Fruit fly (Drosophila melanogaster) whole organism, embryonic: ENCODE data around the gene CG12640.

Experiments
- B-H2 ChIP-seq: fragments of 200-800 bp; sonication (Bioruptor generic); optimal IDR thresholded peaks from 2 replicates; lab custom pipeline; 2018; ENCODE audit warnings: missing biosample characterization, mild to moderate bottlenecking, missing genetic modification characterization
- BEAF-32 ChIP-seq: fragments of 200-800 bp; sonication (Bioruptor generic); optimal IDR thresholded peaks from 3 replicates; lab custom pipeline; 2017; ENCODE audit warnings: missing biosample characterization, missing genetic modification characterization, mild to moderate bottlenecking, moderate library complexity, missing genetic modification reagents
- Bgb ChIP-seq: fragments of 200-800 bp; sonication (Bioruptor generic); IDR thresholded peaks from 2 replicates; pipeline ENCODE4 v1.3.6; 2022; ENCODE audit warnings: missing biosample characterization, missing genetic modification characterization; ENCODE audit not compliant: partially characterized antibody
- CG10321 ChIP-seq: fragments of 200-800 bp; sonication (Bioruptor generic); IDR thresholded peaks from 2 replicates; pipeline ENCODE4 v1.3.6; 2022; ENCODE audit warnings: missing biosample characterization, missing genetic modification characterization
- CG10565 ChIP-seq: fragments of 200-800 bp; sonication (Bioruptor generic); optimal IDR thresholded peaks from 3 replicates; lab custom pipeline; 2016; ENCODE audit warnings: missing biosample characterization, mild to moderate bottlenecking, missing genetic modification characterization
- CG11093 ChIP-seq: fragments of 200-800 bp; sonication (Bioruptor generic); IDR thresholded peaks from 3 replicates; pipeline ENCODE4 v1.3.6; 2022; ENCODE audit warnings: missing biosample characterization, missing genetic modification characterization
- CG11560 ChIP-seq: fragments of 200-800 bp; sonication (Bioruptor generic); IDR thresholded peaks from 3 replicates; pipeline ENCODE4 v1.3.6; 2022; ENCODE audit warnings: missing biosample characterization, missing genetic modification characterization
- CG14860 ChIP-seq: fragments of 200-800 bp; sonication (Bioruptor generic); IDR thresholded peaks from 3 replicates; pipeline ENCODE4 v1.3.6; 2022; ENCODE audit warnings: missing biosample characterization, missing genetic modification characterization; ENCODE audit not compliant: partially characterized antibody
- CG15514 ChIP-seq: fragments of 200-800 bp; sonication (Bioruptor generic); optimal IDR thresholded peaks from 3 replicates; lab custom pipeline; 2017; ENCODE audit warnings: missing biosample characterization, missing genetic modification characterization, mild to moderate bottlenecking, moderate library complexity, missing genetic modification reagents
- CG18599 ChIP-seq: fragments of 200-800 bp; sonication (Bioruptor generic); optimal IDR thresholded peaks from 3 replicates; lab custom pipeline; 2017; ENCODE audit warnings: missing biosample characterization, missing genetic modification characterization, mild to moderate bottlenecking, moderate library complexity, missing genetic modification reagents
- CG32767 ChIP-seq: fragments of 200-800 bp; sonication (Bioruptor generic); IDR thresholded peaks from 2 replicates; pipeline ENCODE4 v1.3.6; 2022; ENCODE audit warnings: missing biosample characterization, missing genetic modification characterization
- CG34224 ChIP-seq: fragments of 200-800 bp; sonication (Bioruptor generic); IDR thresholded peaks from 3 replicates; pipeline ENCODE4 v1.3.6; 2022; ENCODE audit warnings: missing biosample characterization, missing genetic modification characterization; ENCODE audit not compliant: partially characterized antibody
- CG3726 ChIP-seq: fragments of 200-800 bp; sonication (Bioruptor generic); IDR thresholded peaks from 3 replicates; pipeline ENCODE4, ENCODE4 v1.3.6; 2022; ENCODE audit warnings: missing biosample characterization, missing genetic modification characterization
- CG3847 ChIP-seq: fragments of 200-800 bp; sonication (Bioruptor generic); IDR thresholded peaks from 2 replicates; pipeline ENCODE4 v1.3.6; 2022; ENCODE audit warnings: missing biosample characterization, missing genetic modification characterization
- CG4404 ChIP-seq: fragments of 200-800 bp; sonication (Bioruptor generic); IDR thresholded peaks from 2 replicates; pipeline ENCODE4 v1.3.6; 2022; ENCODE audit warnings: missing biosample characterization, missing genetic modification characterization
- CG5180 ChIP-seq: fragments of 200-800 bp; sonication (Bioruptor generic); optimal IDR thresholded peaks from 3 replicates; lab custom pipeline; 2017; ENCODE audit warnings: missing biosample characterization, missing genetic modification characterization, mild to moderate bottlenecking, moderate library complexity, missing genetic modification reagents
- CG6654 ChIP-seq: fragments of 200-800 bp; sonication (Bioruptor generic); optimal IDR thresholded peaks from 2 replicates; lab custom pipeline; 2017; ENCODE audit warnings: missing biosample characterization, mild to moderate bottlenecking, missing genetic modification characterization
- CG6683 ChIP-seq: fragments of 200-800 bp; sonication (Bioruptor generic); optimal IDR thresholded peaks from 2 replicates; lab custom pipeline; 2017; ENCODE audit warnings: missing biosample characterization, mild to moderate bottlenecking, missing genetic modification characterization, missing genetic modification reagents
- CG8089 ChIP-seq: fragments of 200-800 bp; sonication (Bioruptor generic); optimal IDR thresholded peaks from 3 replicates; lab custom pipeline; 2016; ENCODE audit warnings: missing biosample characterization, missing genetic modification characterization
- CG8924 ChIP-seq: fragments of 200-800 bp; optimal IDR thresholded peaks from 3 replicates; lab custom pipeline; 2019; ENCODE audit warnings: missing biosample characterization, mild to moderate bottlenecking, missing genetic modification characterization, moderate library complexity
- CHES-1-like ChIP-seq: fragments of 200-800 bp; sonication (Bioruptor generic); optimal IDR thresholded peaks from 2 replicates; lab custom pipeline; 2016; ENCODE audit warnings: missing biosample characterization, missing genetic modification characterization
- D19A ChIP-seq: fragments of 200-800 bp; optimal IDR thresholded peaks from 3 replicates; lab custom pipeline; 2019; ENCODE audit warnings: missing biosample characterization, mild to moderate bottlenecking, missing genetic modification characterization, moderate library complexity
- Dfd ChIP-seq, 2 experiments: fragments of >200 bp; optimal IDR thresholded peaks; 2 replicates each; lab custom pipeline; 2017; ENCODE audit warnings: missing biosample characterization in 2 of 2, missing genetic modification characterization in 2 of 2
- Drgx ChIP-seq: fragments of 200-800 bp; sonication (Bioruptor generic); IDR thresholded peaks from 2 replicates; pipeline ENCODE4 v1.3.6; 2022; ENCODE audit warnings: missing biosample characterization, missing genetic modification characterization
- E2f2 ChIP-seq: fragments of 200-800 bp; sonication (Bioruptor generic); IDR thresholded peaks from 2 replicates; pipeline ENCODE4 v1.3.6; 2022; ENCODE audit warnings: missing biosample characterization, missing genetic modification characterization
- Hr78 ChIP-seq, 2 experiments: fragments of 200-800 bp in 1 of 2; fragments of >200 bp in 1 of 2; sonication (Bioruptor generic) in 1 of 2; optimal IDR thresholded peaks; 2 replicates each; lab custom pipeline; 2017 to 2019; ENCODE audit warnings: missing biosample characterization in 2 of 2, missing genetic modification characterization in 2 of 2, mild to moderate bottlenecking in 1 of 2, moderate library complexity in 1 of 2
- MBD-R2 ChIP-seq: fragments of 200-800 bp; sonication (Bioruptor generic); IDR thresholded peaks from 2 replicates; pipeline ENCODE4 v1.3.6; 2022; ENCODE audit warnings: missing biosample characterization, missing genetic modification characterization
- NK7.1 ChIP-seq: fragments of 200-800 bp; sonication (Bioruptor generic); optimal IDR thresholded peaks from 3 replicates; lab custom pipeline; 2016; ENCODE audit warnings: missing biosample characterization, missing genetic modification characterization
- Nf-YA ChIP-seq: fragments of 200-800 bp; sonication (Bioruptor generic); IDR thresholded peaks from 2 replicates; pipeline ENCODE4 v1.3.6; 2022; ENCODE audit warnings: missing biosample characterization, missing genetic modification characterization
- Opbp ChIP-seq: fragments of 200-800 bp; sonication (Bioruptor generic); IDR thresholded peaks from 3 replicates; pipeline ENCODE4 v1.3.6; 2022; ENCODE audit warnings: missing biosample characterization, missing genetic modification characterization; ENCODE audit not compliant: partially characterized antibody
- Scr ChIP-seq: fragments of 200-800 bp; sonication (Bioruptor generic); IDR thresholded peaks from 2 replicates; pipeline ENCODE4 v1.3.6; 2022; ENCODE audit warnings: missing biosample characterization, missing genetic modification characterization; ENCODE audit not compliant: partially characterized antibody
- Xrp1 ChIP-seq: fragments of 200-800 bp; sonication (Bioruptor generic); IDR thresholded peaks from 2 replicates; pipeline ENCODE4 v1.3.6; 2022; ENCODE audit warnings: missing biosample characterization, missing genetic modification characterization
- ac ChIP-seq: fragments of 200-800 bp; sonication (Bioruptor generic); optimal IDR thresholded peaks from 3 replicates; lab custom pipeline; 2017; ENCODE audit warnings: missing biosample characterization, mild to moderate bottlenecking, missing genetic modification characterization
- ara ChIP-seq: fragments of 200-800 bp; sonication (Bioruptor generic); IDR thresholded peaks from 2 replicates; pipeline ENCODE4 v1.3.6; 2022; ENCODE audit warnings: missing biosample characterization, missing genetic modification characterization
- crp ChIP-seq, 2 experiments: fragments of 200-800 bp; sonication (Bioruptor generic); optimal IDR thresholded peaks; 2 replicates in 1 of 2; 3 replicates in 1 of 2; lab custom pipeline; 2017; ENCODE audit warnings: missing biosample characterization in 2 of 2, missing genetic modification characterization in 2 of 2, mild to moderate bottlenecking in 1 of 2, moderate library complexity in 1 of 2
- dmrt99B ChIP-seq: fragments of 200-800 bp; sonication (Bioruptor generic); optimal IDR thresholded peaks from 2 replicates; lab custom pipeline; 2018; ENCODE audit warnings: missing biosample characterization, mild to moderate bottlenecking, missing genetic modification characterization, moderate library complexity
- fd64A ChIP-seq: fragments of 200-800 bp; sonication (Bioruptor generic); optimal IDR thresholded peaks from 3 replicates; lab custom pipeline; 2018; ENCODE audit warnings: missing biosample characterization, mild to moderate bottlenecking, missing genetic modification characterization
- fru ChIP-seq: fragments of >200 bp; optimal IDR thresholded peaks from 2 replicates; lab custom pipeline; 2017
- gem ChIP-seq: fragments of 200-800 bp; sonication (Bioruptor generic); optimal IDR thresholded peaks from 2 replicates; lab custom pipeline; 2019; ENCODE audit warnings: missing biosample characterization, mild to moderate bottlenecking, missing genetic modification characterization, moderate library complexity
- jumu ChIP-seq: fragments of 200-800 bp; sonication (Bioruptor generic); optimal IDR thresholded peaks from 3 replicates; lab custom pipeline; 2016; ENCODE audit warnings: missing biosample characterization, missing genetic modification characterization
- kah ChIP-seq: fragments of 200-800 bp; sonication (Bioruptor generic); optimal IDR thresholded peaks from 2 replicates; lab custom pipeline; 2018; ENCODE audit warnings: missing biosample characterization, mild to moderate bottlenecking, missing genetic modification characterization
- lab ChIP-seq: fragments of 200-800 bp; sonication (Bioruptor generic); optimal IDR thresholded peaks from 3 replicates; lab custom pipeline; 2017; ENCODE audit warnings: missing biosample characterization, missing genetic modification characterization, mild to moderate bottlenecking, moderate library complexity, missing genetic modification reagents
- mld ChIP-seq: fragments of 200-800 bp; sonication (Bioruptor generic); IDR thresholded peaks from 3 replicates; pipeline ENCODE4 v1.3.6; 2022; ENCODE audit warnings: missing biosample characterization, missing genetic modification characterization; ENCODE audit not compliant: partially characterized antibody
- p53 ChIP-seq: fragments of 200-800 bp; sonication (Bioruptor generic); optimal IDR thresholded peaks from 2 replicates; lab custom pipeline; 2016; ENCODE audit warnings: missing biosample characterization, missing genetic modification characterization
- pho ChIP-seq: fragments of 200-800 bp; sonication (Bioruptor generic); optimal IDR thresholded peaks from 2 replicates; lab custom pipeline; 2016; ENCODE audit warnings: missing biosample characterization, missing genetic modification characterization
- prd ChIP-seq, 3 experiments: fragments of >200 bp in 2 of 3; fragments of 200-800 bp in 1 of 3; sonication (Bioruptor generic) in 1 of 3; optimal IDR thresholded peaks in 2 of 3; IDR thresholded peaks in 1 of 3; 2 replicates in 2 of 3; 3 replicates in 1 of 3; pipeline versions ENCODE4 v1.3.6 to Lab custom; 2017 to 2022; ENCODE audit warnings: missing biosample characterization in 1 of 3, missing genetic modification characterization in 1 of 3
- sna ChIP-seq: fragments of 200-800 bp; sonication (Bioruptor generic); IDR thresholded peaks from 2 replicates; pipeline ENCODE4 v1.3.6; 2022; ENCODE audit warnings: missing biosample characterization, missing genetic modification characterization; ENCODE audit not compliant: partially characterized antibody
- so ChIP-seq: fragments of 200-800 bp; sonication (Bioruptor generic); IDR thresholded peaks from 3 replicates; pipeline ENCODE4 v1.3.6; 2022; ENCODE audit warnings: missing biosample characterization, missing genetic modification characterization
- tna ChIP-seq: fragments of 200-800 bp; sonication (Bioruptor generic); IDR thresholded peaks from 2 replicates; pipeline ENCODE4 v1.3.6; 2022; ENCODE audit warnings: missing biosample characterization, missing genetic modification characterization; ENCODE audit not compliant: partially characterized antibody

The CG12640 gene

dm6 chrX:10384947-10385346 is 47.7 kb downstream of the CG12640 start (continued):
- no peak for TF ChIP-seq CG32767 (GFP tag; lab: Robert Waterston, UW)
- TF ChIP-seq sna (GFP tag; lab: Robert Waterston, UW) = peak; percentile 55
- peak; percentile 68 for TF ChIP-seq CG14860 (GFP tag; lab: Robert Waterston, UW)
- TF ChIP-seq CG6683 (GFP tag; lab: Kevin White, UChicago) = no peak
- peak; percentile 66 for TF ChIP-seq Bgb (GFP tag; lab: Robert Waterston, UW)
- no peak for TF ChIP-seq CG10321 (GFP tag; lab: Robert Waterston, UW)
- TF ChIP-seq CG15514 (GFP tag; lab: Kevin White, UChicago) = peak; percentile 3
- TF ChIP-seq CHES-1-like (GFP tag; lab: Kevin White, UChicago) = no peak
- no peak for TF ChIP-seq NK7.1 (GFP tag; lab: Kevin White, UChicago)
- TF ChIP-seq fru (lab: Kevin White, UChicago) = no peak
- no peak for TF ChIP-seq kah (GFP tag; lab: Kevin White, UChicago)
- TF ChIP-seq CG18599 (GFP tag; lab: Kevin White, UChicago) = no peak
- no peak for TF ChIP-seq Drgx (GFP tag; lab: Robert Waterston, UW)
- TF ChIP-seq D19A = no peak
- no peak for TF ChIP-seq Hr78 (GFP tag; optimal IDR thresholded peaks at IDR 0.05; lab: Kevin White, UChicago)
- TF ChIP-seq BEAF-32 = peak; percentile 39
- TF ChIP-seq mld (GFP tag; lab: Robert Waterston, UW) = no peak
- TF ChIP-seq p53 = no peak
- no peak for TF ChIP-seq CG3847 (GFP tag; lab: Robert Waterston, UW)
- no peak for TF ChIP-seq Xrp1 (GFP tag; lab: Robert Waterston, UW)
- no peak for TF ChIP-seq CG11093 (GFP tag; lab: Robert Waterston, UW)
- no peak for TF ChIP-seq ac
- TF ChIP-seq E2f2 (GFP tag; lab: Robert Waterston, UW) = peak; percentile 69
- TF ChIP-seq CG3726 = no peak
- TF ChIP-seq CG4404 = no peak
- no peak for TF ChIP-seq so (GFP tag; lab: Robert Waterston, UW)
- TF ChIP-seq fd64A (GFP tag; lab: Kevin White, UChicago) = no peak
- peak in 1 of 2 experiments; percentile 82 for TF ChIP-seq crp (GFP tag; optimal IDR thresholded peaks at IDR 0.05; lab: Kevin White, UChicago)
- no peak for TF ChIP-seq jumu (GFP tag; lab: Kevin White, UChicago)
- no peak for TF ChIP-seq gem (tag; lab: Kevin White, UChicago)
- no peak for TF ChIP-seq lab
- TF ChIP-seq CG8924 (tag; lab: Kevin White, UChicago) = no peak
- TF ChIP-seq dmrt99B (tag; lab: Kevin White, UChicago) = no peak
- peak; percentile 48; the same call in 1 of the 2 replicates for TF ChIP-seq MBD-R2
- TF ChIP-seq Scr (GFP tag; lab: Robert Waterston, UW) = peak; percentile 63
- TF ChIP-seq tna (GFP tag; lab: Robert Waterston, UW) = peak; percentile 80
- TF ChIP-seq Nf-YA (GFP tag; lab: Robert Waterston, UW) = no peak
- TF ChIP-seq CG11560 = peak; percentile 35; the same call in 1 of the 3 replicates
- TF ChIP-seq ara = no peak
- TF ChIP-seq Dfd (GFP tag; optimal IDR thresholded peaks at IDR 0.05; lab: Kevin White, UChicago) = no peak
- TF ChIP-seq Opbp = peak; percentile 75; the same call in 2 of the 3 replicates
- no peak for TF ChIP-seq CG6654 (GFP tag; lab: Kevin White, UChicago)
- no peak for TF ChIP-seq prd (optimal IDR thresholded peaks at IDR 0.05; lab: Kevin White, UChicago)
- TF ChIP-seq prd (GFP tag; IDR thresholded peaks at IDR 0.05; lab: Robert Waterston, UW) = no peak
- TF ChIP-seq CG10565 = no peak
- no peak for TF ChIP-seq CG8089 (GFP tag; lab: Kevin White, UChicago)
- TF ChIP-seq CG5180 (GFP tag; lab: Kevin White, UChicago) = no peak
- TF ChIP-seq CG34224 = peak; percentile 68
- TF ChIP-seq B-H2 = no peak
- TF ChIP-seq pho = no peak
